Fruit fly (Drosophila melanogaster): ENCODE results near the gene GV1.
A peak's percentile ranks its signal among the peaks of the same experiment; 100 is the strongest.

The GV1 gene

DNA sequence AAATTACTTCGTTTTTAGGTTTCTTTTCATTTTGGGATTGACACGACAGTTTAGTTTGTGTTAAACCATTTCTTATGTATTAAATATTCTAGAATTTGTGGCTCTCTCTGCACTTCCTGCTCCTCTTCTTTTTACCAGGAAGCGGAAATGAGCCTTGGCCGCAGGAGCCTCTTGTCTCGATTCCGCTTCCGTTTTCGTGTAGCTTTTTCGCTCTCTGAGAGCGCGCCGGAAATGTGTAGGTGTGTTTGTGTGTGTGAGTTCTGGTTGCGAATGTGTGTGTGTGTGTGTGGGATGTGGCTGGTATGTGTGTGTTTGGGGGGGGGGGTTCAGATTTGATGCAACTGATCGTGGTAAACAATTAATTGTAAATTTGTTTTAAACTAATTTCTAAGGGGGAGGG is 49.2 kb downstream of the GV1 start (continued):
- TF ChIP-seq Fer1 (GFP tag; optimal IDR thresholded peaks at IDR 0.05) (peak; percentile 49), ranshi (GFP tag; IDR thresholded peaks at IDR 0.05) (peak; percentile 19; the same call in 1 of the 2 replicates), sr (GFP tag; IDR thresholded peaks at IDR 0.05) (0 out of 3 replicates have a peak, but pooled peaks have one; percentile 35), Six4 (GFP tag; optimal IDR thresholded peaks at IDR 0.05) (no peak), gro (GFP tag; optimal IDR thresholded peaks at IDR 0.05) (no peak), D (optimal IDR thresholded peaks at IDR 0.05) (no peak), D (GFP tag; optimal IDR thresholded peaks at IDR 0.05) (no peak), CG17385 (GFP tag; optimal IDR thresholded peaks at IDR 0.05) (peak; percentile 15), CG32767 (GFP tag; IDR thresholded peaks at IDR 0.05) (0 out of 2 replicates have a peak, but pooled peaks have one; percentile 18), pfk (GFP tag; optimal IDR thresholded peaks at IDR 0.05) (no peak), CG2678 (tag; optimal IDR thresholded peaks at IDR 0.05) (peak; percentile 2), CG17802 (tag; optimal IDR thresholded peaks at IDR 0.05) (no peak), Xbp1 (GFP tag; optimal IDR thresholded peaks at IDR 0.05) (no peak), Xrp1 (GFP tag; IDR thresholded peaks at IDR 0.05) (no peak), klu (GFP tag; IDR thresholded peaks at IDR 0.05) (no peak), CG10209 (GFP tag; optimal IDR thresholded peaks at IDR 0.05) (no peak), CG6765 (GFP tag; optimal IDR thresholded peaks at IDR 0.05) (peak; percentile 11), ap (GFP tag; IDR thresholded peaks at IDR 0.05) (no peak), gsb-n (tag; optimal IDR thresholded peaks at IDR 0.05) (no peak), bcd (GFP tag; optimal IDR thresholded peaks at IDR 0.05) (no peak), BtbVII (GFP tag; optimal IDR thresholded peaks at IDR 0.05) (peak; percentile 9), wor (GFP tag; IDR thresholded peaks at IDR 0.05) (no peak), ac (GFP tag; optimal IDR thresholded peaks at IDR 0.05) (no peak), CG7987 (GFP tag; optimal IDR thresholded peaks at IDR 0.05) (peak; percentile 45), Elba2 (GFP tag; optimal IDR thresholded peaks at IDR 0.05) (no peak), Dref (GFP tag; IDR thresholded peaks at IDR 0.05) (no peak), Dip3 (GFP tag; optimal IDR thresholded peaks at IDR 0.05) (no peak), usp (GFP tag; optimal IDR thresholded peaks at IDR 0.05) (no peak), Optix (GFP tag; IDR thresholded peaks at IDR 0.05) (no peak), CG8089 (GFP tag; optimal IDR thresholded peaks at IDR 0.05) (no peak), B-H2 (GFP tag; optimal IDR thresholded peaks at IDR 0.05) (no peak), wdn (GFP tag; IDR thresholded peaks at IDR 0.05) (no peak), peb (GFP tag; IDR thresholded peaks at IDR 0.05) (no peak), hbn (GFP tag; IDR thresholded peaks at IDR 0.05; ENCODE audit: partially characterized antibody) (no peak), Max (GFP tag; optimal IDR thresholded peaks at IDR 0.05) (no peak), Dp (GFP tag; optimal IDR thresholded peaks at IDR 0.05) (no peak), CG4282 (GFP tag; optimal IDR thresholded peaks at IDR 0.05) (no peak), otp (GFP tag; IDR thresholded peaks at IDR 0.05) (0 out of 3 replicates have a peak, but pooled peaks have one; percentile 14), pros (GFP tag; optimal IDR thresholded peaks at IDR 0.05) (no peak), Scr (GFP tag; IDR thresholded peaks at IDR 0.05; ENCODE audit: partially characterized antibody) (no peak), oc (tag; optimal IDR thresholded peaks at IDR 0.05) (no peak), Mes4 (GFP tag; optimal IDR thresholded peaks at IDR 0.05) (no peak), CG14965 (GFP tag; optimal IDR thresholded peaks at IDR 0.05; ENCODE audit: borderline replicate concordance) (no peak), maf-S (GFP tag; optimal IDR thresholded peaks at IDR 0.05) (no peak), CG5180 (GFP tag; optimal IDR thresholded peaks at IDR 0.05) (no peak), HHEX (GFP tag; optimal IDR thresholded peaks at IDR 0.05) (peak; percentile 45), crol (GFP tag; IDR thresholded peaks at IDR 0.05) (no peak), CG18599 (GFP tag; optimal IDR thresholded peaks at IDR 0.05) (no peak), CG43689 (GFP tag; IDR thresholded peaks at IDR 0.05) (no peak), da (GFP tag; optimal IDR thresholded peaks at IDR 0.05) (no peak), Dek (tag; optimal IDR thresholded peaks at IDR 0.05) (no peak), CG32532 (GFP tag; IDR thresholded peaks at IDR 0.05) (0 out of 2 replicates have a peak, but pooled peaks have one; percentile 28)
